Worm (Caenorhabditis elegans): ENCODE results near the gene uggt-1.

uggt-1 gene

DNA sequence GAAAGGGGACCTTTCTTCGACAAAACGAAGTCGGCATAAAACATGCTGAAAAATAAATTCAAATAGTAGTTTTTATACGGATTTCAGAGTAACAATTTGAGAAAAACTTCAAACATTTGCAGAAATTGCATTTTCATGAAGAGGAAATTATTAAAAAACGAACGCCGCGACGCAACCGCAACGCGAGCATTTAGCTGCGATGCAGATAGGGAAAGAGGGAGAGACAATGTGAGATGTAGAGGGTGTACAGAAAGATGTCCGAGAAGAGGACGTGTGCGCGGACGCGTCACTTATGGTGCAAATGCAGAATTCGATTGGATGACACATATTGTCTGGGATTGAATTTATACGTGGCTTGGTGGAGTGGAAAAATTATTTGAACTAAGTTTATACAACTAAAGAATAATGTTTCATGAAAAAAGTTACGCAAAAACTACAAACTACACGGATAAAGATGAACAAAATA is 25.8 kb downstream of the uggt-1 start, which contains the start of gene coh-1 (continued):
- TF ChIP-seq F39B2.1 (GFP tag; IDR thresholded peaks at IDR 0.05) (no peak), xnd-1 (tag; optimal IDR thresholded peaks at IDR 0.05) (no peak), madf-6 (GFP tag; IDR thresholded peaks at IDR 0.05) (no peak), zim-3 (tag; optimal IDR thresholded peaks at IDR 0.05) (no peak), tbx-9 (tag; optimal IDR thresholded peaks at IDR 0.05; ENCODE audit: borderline replicate concordance) (no peak), C17E4.6 (GFP tag; IDR thresholded peaks at IDR 0.05) (no peak), atf-7 (tag; optimal IDR thresholded peaks at IDR 0.05) (no peak), tlf-1 (GFP tag; optimal IDR thresholded peaks at IDR 0.05) (no peak), nhr-120 (GFP tag; IDR thresholded peaks at IDR 0.05) (no peak), hlh-12 (tag; optimal IDR thresholded peaks at IDR 0.05) (no peak), Y53G8AR.9 (GFP tag; conservative IDR thresholded peaks at IDR 0.05) (no peak), Y56A3A.18 (GFP tag; IDR thresholded peaks at IDR 0.05) (no peak), dpff-1 (tag; optimal IDR thresholded peaks at IDR 0.05) (no peak), let-526 (GFP tag; IDR thresholded peaks at IDR 0.05) (no peak), ztf-6 (GFP tag; IDR thresholded peaks at IDR 0.05) (no peak), mcd-1 (GFP tag; IDR thresholded peaks at IDR 0.05) (no peak), hsf-1 (GFP tag; IDR thresholded peaks at IDR 0.05) (no peak), ceh-91 (GFP tag; IDR thresholded peaks at IDR 0.05) (no peak), ZK185.1 (tag; optimal IDR thresholded peaks at IDR 0.05; ENCODE audit: poor library complexity, severe bottlenecking) (no peak), K12H6.12 (tag; optimal IDR thresholded peaks at IDR 0.05) (peak; percentile 7), sdz-38 (tag; optimal IDR thresholded peaks at IDR 0.05) (no peak), Y67H2A.10 (GFP tag; conservative IDR thresholded peaks at IDR 0.05) (no peak), Y95B8A.8 (GFP tag; IDR thresholded peaks at IDR 0.05) (no peak), ceh-100 (GFP tag; IDR thresholded peaks at IDR 0.05) (no peak), madf-10 (tag; optimal IDR thresholded peaks at IDR 0.05) (no peak), snpc-3.4 (tag; optimal IDR thresholded peaks at IDR 0.05) (no peak), F33H1.4 (GFP tag; IDR thresholded peaks at IDR 0.05) (no peak), him-1 (tag; optimal IDR thresholded peaks at IDR 0.05) (no peak), madf-3 (GFP tag; IDR thresholded peaks at IDR 0.05) (0 out of 2 replicates have a peak, but pooled peaks have one; percentile 66), mel-28 (tag; optimal IDR thresholded peaks at IDR 0.05; ENCODE audit: borderline replicate concordance) (no peak), rcor-1 (GFP tag; IDR thresholded peaks at IDR 0.05) (no peak), let-607 (tag; optimal IDR thresholded peaks at IDR 0.05) (peak in 1 of 2 experiments; percentile 26), pha-4 (tag; optimal IDR thresholded peaks at IDR 0.05) (no peak), akir-1 (GFP tag; optimal IDR thresholded peaks at IDR 0.05) (no peak), repo-1 (tag; optimal IDR thresholded peaks at IDR 0.05) (no peak)

ce11 chrX:7469907-7470306 is 30.9 kb downstream of the uggt-1 start:
- TF ChIP-seq hrde-1 (tag; optimal IDR thresholded peaks at IDR 0.05; ENCODE audit: borderline replicate concordance) = no peak
- no peak for TF ChIP-seq lin-54 (GFP tag; optimal IDR thresholded peaks at IDR 0.05)
- no peak for TF ChIP-seq sdz-38 (tag; optimal IDR thresholded peaks at IDR 0.05)
- no peak for TF ChIP-seq T26A5.8 (tag; optimal IDR thresholded peaks at IDR 0.05)
- TF ChIP-seq bed-1 (GFP tag; IDR thresholded peaks at IDR 0.05) = no peak
- TF ChIP-seq nfyb-1 (GFP tag; IDR thresholded peaks at IDR 0.05) = no peak
- TF ChIP-seq die-1 (tag; optimal IDR thresholded peaks at IDR 0.05) = no peak
- no peak for TF ChIP-seq K12H6.12 (tag; optimal IDR thresholded peaks at IDR 0.05)
- no peak for TF ChIP-seq aptf-2 (GFP tag; conservative IDR thresholded peaks at IDR 0.05)
- no peak for TF ChIP-seq ekl-4 (GFP tag; IDR thresholded peaks at IDR 0.05)
- no peak for TF ChIP-seq F23B12.7 (tag; optimal IDR thresholded peaks at IDR 0.05; ENCODE audit: insufficient read depth)
- no peak for TF ChIP-seq madf-3 (GFP tag; IDR thresholded peaks at IDR 0.05)
- no peak for TF ChIP-seq F33H1.4 (GFP tag; IDR thresholded peaks at IDR 0.05)
- no peak for TF ChIP-seq madf-10 (tag; optimal IDR thresholded peaks at IDR 0.05)

Measured in whole organism, young adult.